Fruit fly (Drosophila melanogaster) whole organism, embryonic: ENCODE results near the gene CG17036.

Experiments
- BEAF-32 ChIP-seq: fragments of 200-800 bp; sonication (Bioruptor generic); optimal IDR thresholded peaks from 3 replicates; lab custom pipeline; 2017; ENCODE audit warnings: missing biosample characterization, missing genetic modification characterization, mild to moderate bottlenecking, moderate library complexity, missing genetic modification reagents
- C15 ChIP-seq: fragments of 200-800 bp; sonication (Bioruptor generic); IDR thresholded peaks from 3 replicates; pipeline ENCODE4 v1.3.6; 2022; ENCODE audit warnings: missing biosample characterization, missing genetic modification characterization
- CG11456 ChIP-seq: fragments of 200-800 bp; sonication (Bioruptor generic); IDR thresholded peaks from 3 replicates; pipeline ENCODE4 v1.3.6; 2022; ENCODE audit warnings: missing biosample characterization, missing genetic modification characterization
- CG12155 ChIP-seq: fragments of 200-800 bp; sonication (Bioruptor generic); optimal IDR thresholded peaks from 3 replicates; lab custom pipeline; 2016; ENCODE audit warnings: missing biosample characterization, missing genetic modification characterization
- CG12659 ChIP-seq: fragments of 200-800 bp; sonication (Bioruptor generic); optimal IDR thresholded peaks from 3 replicates; lab custom pipeline; 2017; ENCODE audit warnings: mild to moderate bottlenecking, missing biosample characterization, missing genetic modification reagents, missing genetic modification characterization
- CG14860 ChIP-seq: fragments of 200-800 bp; sonication (Bioruptor generic); IDR thresholded peaks from 3 replicates; pipeline ENCODE4 v1.3.6; 2022; ENCODE audit warnings: missing biosample characterization, missing genetic modification characterization; ENCODE audit not compliant: partially characterized antibody
- CG15011 ChIP-seq: fragments of 200-800 bp; sonication (Bioruptor generic); optimal IDR thresholded peaks from 3 replicates; lab custom pipeline; 2018; ENCODE audit warnings: missing biosample characterization, mild to moderate bottlenecking, missing genetic modification characterization
- CG15073 ChIP-seq: fragments of 200-800 bp; sonication (Bioruptor generic); optimal IDR thresholded peaks from 2 replicates; lab custom pipeline; 2016; ENCODE audit warnings: missing biosample characterization, missing genetic modification characterization
- CG18476 ChIP-seq: fragments of 200-800 bp; sonication (Bioruptor generic); optimal IDR thresholded peaks from 2 replicates; lab custom pipeline; 2016; ENCODE audit warnings: missing biosample characterization, mild to moderate bottlenecking, missing genetic modification characterization
- CG18599 ChIP-seq: fragments of 200-800 bp; sonication (Bioruptor generic); optimal IDR thresholded peaks from 3 replicates; lab custom pipeline; 2017; ENCODE audit warnings: missing biosample characterization, missing genetic modification characterization, mild to moderate bottlenecking, moderate library complexity, missing genetic modification reagents
- CG2120 ChIP-seq: fragments of 200-800 bp; sonication (Bioruptor generic); optimal IDR thresholded peaks from 3 replicates; lab custom pipeline; 2016; ENCODE audit warnings: missing biosample characterization, missing genetic modification characterization
- CG2202 ChIP-seq: fragments of 200-800 bp; sonication (Bioruptor generic); optimal IDR thresholded peaks from 2 replicates; lab custom pipeline; 2018; ENCODE audit warnings: missing biosample characterization, mild to moderate bottlenecking, missing genetic modification characterization
- CG31224 ChIP-seq: fragments of 200-800 bp; sonication (Bioruptor generic); IDR thresholded peaks from 2 replicates; pipeline ENCODE4 v1.3.6; 2022; ENCODE audit warnings: missing biosample characterization, missing genetic modification characterization
- CG31365 ChIP-seq: fragments of 200-800 bp; sonication (Bioruptor generic); optimal IDR thresholded peaks from 2 replicates; lab custom pipeline; 2018; ENCODE audit warnings: missing biosample characterization, mild to moderate bottlenecking, missing genetic modification characterization
- CG33557 ChIP-seq: fragments of 200-800 bp; sonication (Bioruptor generic); optimal IDR thresholded peaks from 2 replicates; lab custom pipeline; 2019; ENCODE audit warnings: missing biosample characterization, mild to moderate bottlenecking, missing genetic modification characterization, moderate library complexity
- CG4282 ChIP-seq: fragments of 200-800 bp; sonication (Bioruptor generic); optimal IDR thresholded peaks from 2 replicates; lab custom pipeline; 2016; ENCODE audit warnings: missing biosample characterization, missing genetic modification characterization
- CG6813 ChIP-seq: fragments of 200-800 bp; sonication (Bioruptor generic); optimal IDR thresholded peaks from 2 replicates; lab custom pipeline; 2017; ENCODE audit warnings: missing biosample characterization, missing genetic modification characterization, mild to moderate bottlenecking, moderate library complexity, missing genetic modification reagents
- CG7357 ChIP-seq: fragments of 200-800 bp; sonication (Bioruptor generic); IDR thresholded peaks from 3 replicates; pipeline ENCODE4 v1.3.6; 2022; ENCODE audit warnings: missing biosample characterization, missing genetic modification characterization
- CG7372 ChIP-seq: fragments of 200-800 bp; sonication (Bioruptor generic); IDR thresholded peaks from 2 replicates; pipeline ENCODE4 v1.3.6; 2022; ENCODE audit warnings: missing biosample characterization, missing genetic modification characterization
- CG7556 ChIP-seq: fragments of 200-800 bp; sonication (Bioruptor generic); optimal IDR thresholded peaks from 2 replicates; lab custom pipeline; 2017; ENCODE audit warnings: missing biosample characterization, mild to moderate bottlenecking, missing genetic modification characterization
- CG7839 ChIP-seq: fragments of 200-800 bp; sonication (Bioruptor generic); optimal IDR thresholded peaks from 3 replicates; lab custom pipeline; 2018; ENCODE audit warnings: missing biosample characterization, mild to moderate bottlenecking, missing genetic modification characterization, moderate library complexity
- CG7987 ChIP-seq: fragments of 200-800 bp; sonication (Bioruptor generic); optimal IDR thresholded peaks from 2 replicates; lab custom pipeline; 2018; ENCODE audit warnings: missing biosample characterization, mild to moderate bottlenecking, missing genetic modification characterization, moderate library complexity
- CG8924 ChIP-seq: fragments of 200-800 bp; optimal IDR thresholded peaks from 3 replicates; lab custom pipeline; 2019; ENCODE audit warnings: missing biosample characterization, mild to moderate bottlenecking, missing genetic modification characterization, moderate library complexity
- CG9727 ChIP-seq: fragments of 200-800 bp; sonication (Bioruptor generic); optimal IDR thresholded peaks from 3 replicates; lab custom pipeline; 2017; ENCODE audit warnings: missing biosample characterization, mild to moderate bottlenecking, missing genetic modification characterization
- CG9797 ChIP-seq: fragments of 200-800 bp; sonication (Bioruptor generic); optimal IDR thresholded peaks from 3 replicates; lab custom pipeline; 2018; ENCODE audit warnings: missing biosample characterization, mild to moderate bottlenecking, missing genetic modification characterization
- CrebB ChIP-seq: fragments of 200-800 bp; sonication (Bioruptor generic); optimal IDR thresholded peaks from 3 replicates; lab custom pipeline; 2018; ENCODE audit warnings: missing biosample characterization, mild to moderate bottlenecking, missing genetic modification characterization
- Dbx ChIP-seq: fragments of 200-800 bp; sonication (Bioruptor generic); IDR thresholded peaks from 3 replicates; pipeline ENCODE4 v1.3.6; 2022; ENCODE audit warnings: missing biosample characterization, missing genetic modification characterization
- Dek ChIP-seq: fragments of 200-800 bp; sonication (Bioruptor generic); optimal IDR thresholded peaks from 3 replicates; lab custom pipeline; 2019; ENCODE audit warnings: missing biosample characterization, mild to moderate bottlenecking, missing genetic modification characterization, moderate library complexity
- Eip74EF ChIP-seq, 2 experiments: fragments of 200-800 bp in 1 of 2; fragments of >200 bp in 1 of 2; sonication (Bioruptor generic) in 1 of 2; optimal IDR thresholded peaks; 2 replicates each; lab custom pipeline; 2017 to 2019; ENCODE audit warnings: missing biosample characterization in 2 of 2, missing genetic modification characterization in 2 of 2, mild to moderate bottlenecking in 1 of 2, moderate library complexity in 1 of 2
- GATAe ChIP-seq: fragments of 200-800 bp; sonication (Bioruptor generic); conservative IDR thresholded peaks from 2 replicates; pipeline ENCODE4 v1.3.6; 2022; ENCODE audit warnings: missing biosample characterization, missing genetic modification characterization
- Hey ChIP-seq: fragments of 200-800 bp; sonication (Bioruptor generic); optimal IDR thresholded peaks from 3 replicates; lab custom pipeline; 2018; ENCODE audit warnings: missing biosample characterization, mild to moderate bottlenecking, missing genetic modification characterization
- HmgZ ChIP-seq: fragments of 200-800 bp; sonication (Bioruptor generic); optimal IDR thresholded peaks from 2 replicates; lab custom pipeline; 2018; ENCODE audit warnings: missing biosample characterization, mild to moderate bottlenecking, missing genetic modification characterization
- Hr3 ChIP-seq: fragments of 200-800 bp; sonication (Bioruptor generic); optimal IDR thresholded peaks from 3 replicates; lab custom pipeline; 2016; ENCODE audit warnings: missing biosample characterization, missing genetic modification characterization
- ac ChIP-seq: fragments of 200-800 bp; sonication (Bioruptor generic); optimal IDR thresholded peaks from 3 replicates; lab custom pipeline; 2017; ENCODE audit warnings: missing biosample characterization, mild to moderate bottlenecking, missing genetic modification characterization
- al ChIP-seq: fragments of 200-800 bp; sonication (Bioruptor generic); IDR thresholded peaks from 2 replicates; pipeline ENCODE4 v1.3.6; 2022; ENCODE audit warnings: missing biosample characterization, missing genetic modification characterization
- ato ChIP-seq: fragments of 200-800 bp; sonication (Bioruptor generic); IDR thresholded peaks from 2 replicates; pipeline ENCODE4 v1.3.6; 2022; ENCODE audit warnings: missing biosample characterization, missing genetic modification characterization; ENCODE audit not compliant: partially characterized antibody
- cwo ChIP-seq: fragments of 200-800 bp; sonication (Bioruptor generic); optimal IDR thresholded peaks from 3 replicates; lab custom pipeline; 2017; ENCODE audit warnings: missing biosample characterization, missing genetic modification characterization, mild to moderate bottlenecking, moderate library complexity, missing genetic modification reagents
- dm ChIP-seq: fragments of 200-800 bp; sonication (Bioruptor generic); optimal IDR thresholded peaks from 3 replicates; lab custom pipeline; 2016; ENCODE audit warnings: missing biosample characterization, missing genetic modification characterization
- dpn ChIP-seq, 2 experiments: fragments of 200-800 bp; sonication (Bioruptor generic); optimal IDR thresholded peaks; 3 replicates each; lab custom pipeline; 2016; ENCODE audit warnings: missing biosample characterization in 2 of 2, missing genetic modification characterization in 2 of 2
- eyg ChIP-seq: fragments of 200-800 bp; sonication (Bioruptor generic); optimal IDR thresholded peaks from 3 replicates; lab custom pipeline; 2016; ENCODE audit warnings: missing biosample characterization, missing genetic modification characterization
- fru ChIP-seq: fragments of >200 bp; optimal IDR thresholded peaks from 2 replicates; lab custom pipeline; 2017
- gsb ChIP-seq: fragments of 200-800 bp; sonication (Bioruptor generic); IDR thresholded peaks from 2 replicates; pipeline ENCODE4 v1.3.6; 2022; ENCODE audit warnings: missing biosample characterization, missing genetic modification characterization
- lbe ChIP-seq: fragments of 200-800 bp; sonication (Bioruptor generic); optimal IDR thresholded peaks from 2 replicates; lab custom pipeline; 2016; ENCODE audit warnings: missing biosample characterization, mild to moderate bottlenecking, missing genetic modification characterization
- pita ChIP-seq: fragments of 200-800 bp; sonication (Bioruptor generic); optimal IDR thresholded peaks from 2 replicates; lab custom pipeline; 2017; ENCODE audit warnings: missing biosample characterization, mild to moderate bottlenecking, missing genetic modification characterization
- ro ChIP-seq: fragments of 200-800 bp; sonication (Bioruptor generic); IDR thresholded peaks from 2 replicates; pipeline ENCODE4 v1.3.6; 2022; ENCODE audit warnings: missing biosample characterization, missing genetic modification characterization
- so ChIP-seq: fragments of 200-800 bp; sonication (Bioruptor generic); IDR thresholded peaks from 3 replicates; pipeline ENCODE4 v1.3.6; 2022; ENCODE audit warnings: missing biosample characterization, missing genetic modification characterization
- sr ChIP-seq: fragments of 200-800 bp; sonication (Bioruptor generic); IDR thresholded peaks from 3 replicates; pipeline ENCODE4 v1.3.6; 2022; ENCODE audit warnings: missing biosample characterization, missing genetic modification characterization
- stwl ChIP-seq: fragments of 200-800 bp; sonication (Bioruptor generic); optimal IDR thresholded peaks from 3 replicates; lab custom pipeline; 2018; ENCODE audit warnings: missing biosample characterization, mild to moderate bottlenecking, missing genetic modification characterization, moderate library complexity
- trem ChIP-seq: fragments of 200-800 bp; optimal IDR thresholded peaks from 3 replicates; lab custom pipeline; 2019; ENCODE audit warnings: missing biosample characterization, mild to moderate bottlenecking, missing genetic modification characterization, moderate library complexity
- tup ChIP-seq: fragments of 200-800 bp; sonication (Bioruptor generic); optimal IDR thresholded peaks from 2 replicates; lab custom pipeline; 2016; ENCODE audit warnings: missing biosample characterization, mild to moderate bottlenecking, missing genetic modification characterization, moderate library complexity
- tx ChIP-seq: fragments of 200-800 bp; sonication (Bioruptor generic); optimal IDR thresholded peaks from 2 replicates; lab custom pipeline; 2016; ENCODE audit warnings: missing biosample characterization, missing genetic modification characterization
- zen2 ChIP-seq: fragments of 200-800 bp; sonication (Bioruptor generic); IDR thresholded peaks from 3 replicates; pipeline ENCODE4 v1.3.6; 2022; ENCODE audit warnings: missing biosample characterization, missing genetic modification characterization; ENCODE audit not compliant: partially characterized antibody

Gene CG17036

DNA sequence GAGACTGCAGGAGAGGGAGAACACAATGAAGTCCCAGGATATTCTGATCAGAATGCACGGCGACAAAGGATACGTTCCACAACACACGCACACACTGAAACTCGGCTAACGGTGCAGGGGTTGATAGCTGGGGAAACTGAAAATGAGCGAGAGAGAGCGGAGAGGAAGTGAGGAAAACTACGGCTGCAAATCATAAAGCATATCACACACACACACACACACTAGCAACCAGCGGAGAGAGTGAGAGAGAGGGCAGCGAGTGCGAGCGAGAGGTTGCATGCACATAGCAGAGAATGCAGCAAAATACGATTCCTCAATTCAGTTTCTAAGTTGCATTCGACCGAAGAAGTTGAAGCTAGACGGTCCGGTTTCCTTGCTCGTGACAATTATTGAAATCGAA lies 22.3 kb downstream of the CG17036 start (continued):
- TF ChIP-seq Eip74EF (GFP tag; optimal IDR thresholded peaks at IDR 0.05; lab: Kevin White, UChicago) = no peak
- no peak for TF ChIP-seq CG12659 (GFP tag; lab: Kevin White, UChicago)
- no peak for TF ChIP-seq dpn (GFP tag; optimal IDR thresholded peaks at IDR 0.05; lab: Kevin White, UChicago)
- no peak for TF ChIP-seq dm (GFP tag; lab: Kevin White, UChicago)
- no peak for TF ChIP-seq tup (GFP tag; lab: Kevin White, UChicago)
- TF ChIP-seq CG6813 (GFP tag; lab: Kevin White, UChicago) = no peak
- TF ChIP-seq CG8924 (tag; lab: Kevin White, UChicago) = peak; percentile 3
- TF ChIP-seq CG7372 (GFP tag; lab: Robert Waterston, UW) = no peak
- peak; percentile 53 for TF ChIP-seq ac (GFP tag; lab: Kevin White, UChicago)
- TF ChIP-seq sr (GFP tag; lab: Robert Waterston, UW) = no peak
- no peak for TF ChIP-seq CG4282 (GFP tag; lab: Kevin White, UChicago)
- TF ChIP-seq Hey (tag; lab: Kevin White, UChicago) = no peak
- TF ChIP-seq CrebB (tag; lab: Kevin White, UChicago) = no peak
- no peak for TF ChIP-seq CG31224
- TF ChIP-seq CG31365 (tag; lab: Kevin White, UChicago) = no peak
- TF ChIP-seq BEAF-32 (GFP tag; lab: Kevin White, UChicago) = no peak
- no peak for TF ChIP-seq CG7357 (GFP tag; lab: Robert Waterston, UW)
- TF ChIP-seq Hr3 = no peak
- no peak for TF ChIP-seq Dbx (GFP tag; lab: Robert Waterston, UW)
- TF ChIP-seq CG11456 (GFP tag; lab: Robert Waterston, UW) = no peak
- TF ChIP-seq CG14860 (GFP tag; lab: Robert Waterston, UW) = no peak
- no peak for TF ChIP-seq HmgZ (tag; lab: Kevin White, UChicago)
- TF ChIP-seq CG18476 (GFP tag; lab: Kevin White, UChicago) = no peak
- no peak for TF ChIP-seq CG12155
- no peak for TF ChIP-seq CG18599 (GFP tag; lab: Kevin White, UChicago)
- TF ChIP-seq stwl (tag; lab: Kevin White, UChicago) = peak; percentile 3
- TF ChIP-seq eyg (GFP tag; lab: Kevin White, UChicago) = no peak
- no peak for TF ChIP-seq pita (GFP tag; lab: Kevin White, UChicago)
- no peak for TF ChIP-seq CG15073 (GFP tag; lab: Kevin White, UChicago)
- TF ChIP-seq fru (lab: Kevin White, UChicago) = no peak
- TF ChIP-seq ato (GFP tag; lab: Robert Waterston, UW) = no peak
- TF ChIP-seq GATAe = no peak
- TF ChIP-seq CG2120 (GFP tag; lab: Kevin White, UChicago) = no peak
- no peak for TF ChIP-seq Dek (tag; lab: Kevin White, UChicago)
- TF ChIP-seq gsb (GFP tag; lab: Robert Waterston, UW) = no peak
- no peak for TF ChIP-seq CG33557 (GFP tag; lab: Kevin White, UChicago)
- TF ChIP-seq CG9727 (GFP tag; lab: Kevin White, UChicago) = no peak
- no peak for TF ChIP-seq trem (tag; lab: Kevin White, UChicago)
- no peak for TF ChIP-seq al (GFP tag; lab: Robert Waterston, UW)
- no peak for TF ChIP-seq CG2202
- no peak for TF ChIP-seq C15 (GFP tag; lab: Robert Waterston, UW)
- no peak for TF ChIP-seq ro (GFP tag; lab: Robert Waterston, UW)
- TF ChIP-seq CG9797 (GFP tag; lab: Kevin White, UChicago) = no peak
- no peak for TF ChIP-seq cwo (GFP tag; lab: Kevin White, UChicago)
- TF ChIP-seq CG15011 (GFP tag; lab: Kevin White, UChicago) = no peak
- no peak for TF ChIP-seq so (GFP tag; lab: Robert Waterston, UW)
- TF ChIP-seq CG7839 (tag; lab: Kevin White, UChicago) = no peak
- TF ChIP-seq CG7987 = no peak
- no peak for TF ChIP-seq tx (GFP tag; lab: Kevin White, UChicago)
- no peak for TF ChIP-seq lbe (GFP tag; lab: Kevin White, UChicago)
- TF ChIP-seq zen2 (GFP tag; lab: Robert Waterston, UW) = peak; percentile 7; the same call in 1 of the 3 replicates
- no peak for TF ChIP-seq CG7556
